Fruit fly (Drosophila melanogaster) whole organism, embryonic: ENCODE data around the gene CG5973.
A peak's percentile ranks its signal among the peaks of the same experiment; 100 is the strongest.

Experiments used
- B-H2 ChIP-seq: fragments of 200-800 bp; sonication (Bioruptor generic); optimal IDR thresholded peaks from 2 replicates; lab custom pipeline; 2018; ENCODE audit warnings: missing biosample characterization, mild to moderate bottlenecking, missing genetic modification characterization
- CG12391 ChIP-seq: fragments of 200-800 bp; sonication (Bioruptor generic); optimal IDR thresholded peaks from 3 replicates; lab custom pipeline; 2018; ENCODE audit warnings: missing biosample characterization, mild to moderate bottlenecking, missing genetic modification characterization, moderate library complexity
- CG13287 ChIP-seq: fragments of 200-800 bp; sonication (Bioruptor generic); IDR thresholded peaks from 2 replicates; pipeline ENCODE4 v1.3.6; 2022; ENCODE audit warnings: missing biosample characterization, missing genetic modification characterization; ENCODE audit not compliant: partially characterized antibody
- CG13296 ChIP-seq: fragments of 200-800 bp; sonication (Bioruptor generic); optimal IDR thresholded peaks from 3 replicates; lab custom pipeline; 2018; ENCODE audit warnings: missing biosample characterization, mild to moderate bottlenecking, missing genetic modification characterization
- CG13624 ChIP-seq: fragments of 200-800 bp; sonication (Bioruptor generic); optimal IDR thresholded peaks from 2 replicates; lab custom pipeline; 2016; ENCODE audit warnings: missing biosample characterization, missing genetic modification characterization
- CG14050 ChIP-seq: fragments of 200-800 bp; sonication (Bioruptor generic); IDR thresholded peaks from 3 replicates; pipeline ENCODE4 v1.3.6; 2022; ENCODE audit warnings: missing biosample characterization, missing genetic modification characterization
- CG15011 ChIP-seq: fragments of 200-800 bp; sonication (Bioruptor generic); optimal IDR thresholded peaks from 3 replicates; lab custom pipeline; 2018; ENCODE audit warnings: missing biosample characterization, mild to moderate bottlenecking, missing genetic modification characterization
- CG16813 ChIP-seq: fragments of 200-800 bp; sonication (Bioruptor generic); IDR thresholded peaks from 3 replicates; pipeline ENCODE4 v1.3.6; 2022; ENCODE audit warnings: missing biosample characterization, missing genetic modification characterization; ENCODE audit not compliant: partially characterized antibody
- CG32532 ChIP-seq: fragments of 200-800 bp; sonication (Bioruptor generic); IDR thresholded peaks from 2 replicates; pipeline ENCODE4 v1.3.6; 2022; ENCODE audit warnings: missing biosample characterization, missing genetic modification characterization
- CG33557 ChIP-seq: fragments of 200-800 bp; sonication (Bioruptor generic); optimal IDR thresholded peaks from 2 replicates; lab custom pipeline; 2019; ENCODE audit warnings: missing biosample characterization, mild to moderate bottlenecking, missing genetic modification characterization, moderate library complexity
- CG4820 ChIP-seq: fragments of 200-800 bp; sonication (Bioruptor generic); optimal IDR thresholded peaks from 3 replicates; lab custom pipeline; 2016; ENCODE audit warnings: missing biosample characterization, missing genetic modification characterization
- CG9727 ChIP-seq: fragments of 200-800 bp; sonication (Bioruptor generic); optimal IDR thresholded peaks from 3 replicates; lab custom pipeline; 2017; ENCODE audit warnings: missing biosample characterization, mild to moderate bottlenecking, missing genetic modification characterization
- Dll ChIP-seq: fragments of 200-800 bp; sonication (Bioruptor generic); IDR thresholded peaks from 4 replicates; pipeline ENCODE4 v1.3.6; 2022; ENCODE audit warnings: missing biosample characterization, missing genetic modification characterization; ENCODE audit not compliant: partially characterized antibody
- Dref ChIP-seq: fragments of 200-800 bp; sonication (Bioruptor generic); IDR thresholded peaks from 2 replicates; pipeline ENCODE4 v1.3.6; 2022; ENCODE audit warnings: missing biosample characterization, missing genetic modification characterization
- Oaz ChIP-seq: fragments of 200-800 bp; sonication (Bioruptor generic); IDR thresholded peaks from 2 replicates; pipeline ENCODE4 v1.3.6; 2022; ENCODE audit warnings: missing biosample characterization, missing genetic modification characterization
- Sry-β ChIP-seq: fragments of 200-800 bp; sonication (Bioruptor generic); optimal IDR thresholded peaks from 2 replicates; lab custom pipeline; 2018; ENCODE audit warnings: missing biosample characterization, mild to moderate bottlenecking, missing genetic modification characterization, moderate library complexity
- Xbp1 ChIP-seq: fragments of 200-800 bp; sonication (Bioruptor generic); optimal IDR thresholded peaks from 3 replicates; lab custom pipeline; 2016; ENCODE audit warnings: missing biosample characterization, mild to moderate bottlenecking, missing genetic modification characterization
- bowl ChIP-seq: fragments of 200-800 bp; sonication (Bioruptor generic); IDR thresholded peaks from 2 replicates; pipeline ENCODE4 v1.3.6; 2022; ENCODE audit warnings: missing biosample characterization, missing genetic modification characterization
- inv ChIP-seq: fragments of 200-800 bp; sonication (Bioruptor generic); IDR thresholded peaks from 2 replicates; pipeline ENCODE4 v1.3.6; 2022; ENCODE audit warnings: missing biosample characterization, missing genetic modification characterization; ENCODE audit not compliant: partially characterized antibody
- oc ChIP-seq: fragments of 200-800 bp; sonication (Bioruptor generic); optimal IDR thresholded peaks from 2 replicates; lab custom pipeline; 2018; ENCODE audit warnings: missing biosample characterization, mild to moderate bottlenecking, missing genetic modification characterization, moderate library complexity
- pita ChIP-seq: fragments of 200-800 bp; sonication (Bioruptor generic); optimal IDR thresholded peaks from 2 replicates; lab custom pipeline; 2017; ENCODE audit warnings: missing biosample characterization, mild to moderate bottlenecking, missing genetic modification characterization
- psq ChIP-seq: fragments of 200-800 bp; sonication (Bioruptor generic); optimal IDR thresholded peaks from 2 replicates; lab custom pipeline; 2017; ENCODE audit warnings: missing biosample characterization, missing genetic modification characterization

The CG5973 gene

dm6 chr2L:7494341-7495293, 57.3 kb downstream of the CG5973 start (continued):
- peak; percentile 56 for TF ChIP-seq CG12391
- TF ChIP-seq CG16813 (GFP tag; lab: Robert Waterston, UW) = no peak
- peak; percentile 35 for TF ChIP-seq CG9727
- no peak for TF ChIP-seq oc
- no peak for TF ChIP-seq CG4820 (GFP tag; lab: Kevin White, UChicago)
- peak; percentile 46; the same call in 1 of the 2 replicates for TF ChIP-seq bowl (GFP tag; lab: Robert Waterston, UW)
- no peak for TF ChIP-seq CG15011
- TF ChIP-seq CG13624 = peak; percentile 56
- peak; percentile 48 for TF ChIP-seq CG33557
- TF ChIP-seq pita = no peak
- TF ChIP-seq CG13287 (GFP tag; lab: Robert Waterston, UW) = no peak
- TF ChIP-seq Sry-β (GFP tag; lab: Kevin White, UChicago) = no peak
- peak; percentile 31; the same call in 1 of the 2 replicates for TF ChIP-seq CG32532 (GFP tag; lab: Robert Waterston, UW)
- TF ChIP-seq B-H2 (GFP tag; lab: Kevin White, UChicago) = no peak
- TF ChIP-seq Oaz (GFP tag; lab: Robert Waterston, UW) = no peak
- no peak for TF ChIP-seq inv (GFP tag; lab: Robert Waterston, UW)
- no peak for TF ChIP-seq psq (GFP tag; lab: Kevin White, UChicago)
- TF ChIP-seq CG14050 (GFP tag; lab: Robert Waterston, UW) = no peak
- TF ChIP-seq Dll = no peak
- no peak for TF ChIP-seq CG13296 (GFP tag; lab: Kevin White, UChicago)
- no peak for TF ChIP-seq Dref (GFP tag; lab: Robert Waterston, UW)
- TF ChIP-seq Xbp1 (GFP tag; lab: Kevin White, UChicago) = peak; percentile 53
